Worm (Caenorhabditis elegans) whole organism, midembryonic: ENCODE results near the gene T23F2.4.

Experiments used
- T22C8.4 ChIP-seq: fragments of 200-800 bp; sonication (Bioruptor generic); IDR thresholded peaks from 2 replicates; pipeline ENCODE4 v1.3.6; 2022; ENCODE audit warnings: missing genetic modification characterization, missing compliant biosample characterization
- cog-1 ChIP-seq: sonication (generic microtip); optimal IDR thresholded peaks from 2 replicates; lab custom pipeline; 2016; ENCODE audit warnings: missing genetic modification characterization, missing compliant biosample characterization
- flt-1 ChIP-seq: fragments of 200-800 bp; sonication (Bioruptor generic); IDR thresholded peaks from 2 replicates; pipeline ENCODE4 v1.3.6; 2022; ENCODE audit warnings: missing genetic modification characterization, missing compliant biosample characterization
- klf-2 ChIP-seq: fragments of 200-800 bp; sonication (Bioruptor generic); conservative IDR thresholded peaks from 2 replicates; pipeline ENCODE4 v1.3.6; 2022; ENCODE audit warnings: missing genetic modification reagents, missing genetic modification characterization, missing compliant biosample characterization
- med-1 ChIP-seq: sonication (generic microtip); optimal IDR thresholded peaks from 2 replicates; lab custom pipeline; 2017; ENCODE audit warnings: missing genetic modification characterization, mild to moderate bottlenecking, missing compliant biosample characterization, antibody characterized with exemption, missing genetic modification reagents; ENCODE audit not compliant: insufficient read depth
- ref-1 ChIP-seq: fragments of 200-800 bp; sonication (Bioruptor generic); conservative IDR thresholded peaks from 2 replicates; pipeline ENCODE4 v1.3.6; 2022; ENCODE audit warnings: missing genetic modification reagents, missing genetic modification characterization, missing compliant biosample characterization
- tab-1 ChIP-seq: fragments of 200-800 bp; sonication (Bioruptor generic); IDR thresholded peaks from 2 replicates; pipeline ENCODE4 v1.3.6; 2022; ENCODE audit warnings: missing genetic modification characterization, missing compliant biosample characterization
- ztf-23 ChIP-seq: fragments of 200-800 bp; sonication (Bioruptor generic); IDR thresholded peaks from 2 replicates; pipeline ENCODE4 v1.3.6; 2022; ENCODE audit warnings: missing genetic modification reagents, missing genetic modification characterization, missing compliant biosample characterization
- ztf-29 ChIP-seq: fragments of 200-800 bp; sonication (Bioruptor generic); IDR thresholded peaks from 2 replicates; pipeline ENCODE4 v1.3.6; 2022; ENCODE audit warnings: missing genetic modification reagents, missing genetic modification characterization, missing compliant biosample characterization

Gene T23F2.4

DNA sequence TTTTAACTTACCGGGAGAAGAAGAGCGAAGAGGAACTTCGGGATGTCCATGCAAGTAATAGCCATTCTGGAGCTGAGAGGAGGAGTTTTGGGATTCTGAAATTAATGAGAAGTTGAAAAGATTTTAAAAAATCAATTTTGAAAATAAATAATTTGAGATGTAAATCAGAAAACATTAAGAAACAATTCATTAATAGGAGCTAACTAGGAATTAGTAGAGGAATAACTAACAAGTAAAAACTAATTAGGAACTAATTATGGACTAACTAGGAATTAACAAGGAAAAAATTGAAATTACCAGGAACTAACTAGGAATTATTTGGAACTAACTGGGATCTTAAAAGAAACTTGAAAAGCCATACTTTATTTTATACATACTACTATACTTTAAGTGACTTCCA lies at the start of gene T23F2.4:
TSS of gene T23F2.4 (minus strand) at position 101 of the 400 bp plus-strand sequence.
- no peak for TF ChIP-seq klf-2 (GFP tag; lab: Robert Waterston, UW)
- TF ChIP-seq med-1 (GFP tag; lab: Kevin White, UChicago), result no peak
- no peak for TF ChIP-seq ztf-23 (GFP tag; lab: Robert Waterston, UW)
- no peak for TF ChIP-seq ztf-29 (GFP tag; lab: Robert Waterston, UW)
- TF ChIP-seq T22C8.4 (GFP tag; lab: Robert Waterston, UW), result no peak
- no peak for TF ChIP-seq cog-1 (tag; lab: Kevin White, UChicago)
- TF ChIP-seq flt-1 (GFP tag; lab: Robert Waterston, UW), result no peak
- TF ChIP-seq tab-1, result no peak
- no peak for TF ChIP-seq ref-1 (GFP tag; lab: Robert Waterston, UW)

DNA sequence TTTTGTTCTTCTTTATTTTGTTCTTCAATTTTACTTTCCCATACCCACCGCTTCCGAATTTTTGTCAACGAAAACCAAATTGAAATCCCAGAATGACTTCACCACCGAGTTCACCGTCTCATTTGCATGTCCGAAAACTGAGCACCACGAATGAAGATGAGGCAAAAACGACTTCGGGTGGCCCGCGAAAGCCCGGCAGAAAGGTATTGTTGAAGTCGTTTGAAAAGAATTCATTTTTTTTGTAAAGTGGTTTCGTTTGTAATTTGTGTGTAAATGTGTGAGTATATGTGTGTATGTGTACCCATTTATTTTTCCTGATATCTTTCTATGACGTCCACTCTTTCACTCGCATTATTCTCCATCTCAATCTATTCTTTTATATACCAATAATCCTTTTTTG lies 43.1 kb upstream of the T23F2.4 start, which contains the start of gene C38C5.1:
TSS of gene C38C5.1 (plus strand) at position 90 of the 400 bp plus-strand sequence.
- TF ChIP-seq ztf-29 (GFP tag; lab: Robert Waterston, UW) (no peak), med-1 (GFP tag; lab: Kevin White, UChicago) (no peak), flt-1 (GFP tag; lab: Robert Waterston, UW) (no peak), klf-2 (GFP tag; lab: Robert Waterston, UW) (no peak), cog-1 (tag; lab: Kevin White, UChicago) (no peak), ztf-23 (GFP tag; lab: Robert Waterston, UW) (no peak), tab-1 (no peak), T22C8.4 (GFP tag; lab: Robert Waterston, UW) (no peak), ref-1 (GFP tag; lab: Robert Waterston, UW) (no peak)

DNA sequence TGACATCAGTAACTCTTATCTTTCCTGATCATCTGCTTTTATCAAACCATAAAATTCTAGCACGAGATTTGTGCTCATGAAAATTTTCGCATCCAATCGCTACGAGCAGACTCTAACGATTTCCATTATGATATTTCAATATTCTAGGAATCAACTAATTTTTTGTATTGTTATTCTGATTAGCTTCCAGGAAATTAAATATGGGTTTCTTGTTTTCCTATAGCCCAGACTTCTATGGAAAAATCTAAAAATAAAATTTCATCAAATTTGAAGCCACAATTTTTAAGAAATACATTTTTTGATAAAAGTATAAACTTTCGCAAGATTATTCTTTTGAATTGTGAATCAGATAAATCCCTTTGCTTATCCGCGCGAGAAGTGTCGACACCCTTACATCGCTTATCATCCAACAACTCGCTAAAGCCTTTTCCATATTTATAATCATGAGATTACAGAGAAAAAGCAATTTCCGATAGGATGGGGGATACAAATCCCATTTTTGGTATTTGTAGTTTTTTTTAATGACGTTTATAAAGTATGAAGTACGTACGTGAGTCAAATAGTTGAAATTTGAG lies 40.3 kb upstream of the T23F2.4 start:
- TF ChIP-seq flt-1 (GFP tag; lab: Robert Waterston, UW) (no peak), T22C8.4 (GFP tag; lab: Robert Waterston, UW) (no peak), ztf-29 (GFP tag; lab: Robert Waterston, UW) (no peak), klf-2 (GFP tag; lab: Robert Waterston, UW) (no peak), ztf-23 (GFP tag; lab: Robert Waterston, UW) (no peak)

DNA sequence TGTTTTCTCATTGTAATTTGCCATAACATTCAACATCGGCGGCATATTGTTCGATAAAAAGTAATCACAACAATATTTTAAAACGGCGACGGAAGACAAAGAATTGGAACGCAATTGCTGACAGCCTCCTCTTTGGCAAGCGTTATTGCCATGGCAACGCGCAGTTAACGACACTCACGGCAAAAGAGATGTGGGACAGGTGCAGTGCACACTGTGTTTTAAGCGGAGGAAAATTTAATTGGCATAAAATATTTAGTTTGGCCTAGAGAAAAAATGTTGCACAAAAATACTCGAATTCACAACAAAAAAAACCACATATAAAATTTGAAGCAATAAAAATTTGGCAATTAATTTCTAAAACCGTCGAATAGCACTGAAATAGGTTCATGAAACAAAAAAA lies 37.8 kb upstream of the T23F2.4 start, which contains the start of gene ifta-1:
TSS of gene ifta-1 (minus strand) at position 101 of the 400 bp plus-strand sequence.
- TF ChIP-seq tab-1 (no peak), ref-1 (GFP tag; lab: Robert Waterston, UW) (no peak), cog-1 (tag; lab: Kevin White, UChicago) (no peak), flt-1 (GFP tag; lab: Robert Waterston, UW) (no peak), T22C8.4 (GFP tag; lab: Robert Waterston, UW) (no peak), ztf-29 (GFP tag; lab: Robert Waterston, UW) (no peak), ztf-23 (GFP tag; lab: Robert Waterston, UW) (no peak), klf-2 (GFP tag; lab: Robert Waterston, UW) (no peak), med-1 (GFP tag; lab: Kevin White, UChicago) (no peak)

DNA sequence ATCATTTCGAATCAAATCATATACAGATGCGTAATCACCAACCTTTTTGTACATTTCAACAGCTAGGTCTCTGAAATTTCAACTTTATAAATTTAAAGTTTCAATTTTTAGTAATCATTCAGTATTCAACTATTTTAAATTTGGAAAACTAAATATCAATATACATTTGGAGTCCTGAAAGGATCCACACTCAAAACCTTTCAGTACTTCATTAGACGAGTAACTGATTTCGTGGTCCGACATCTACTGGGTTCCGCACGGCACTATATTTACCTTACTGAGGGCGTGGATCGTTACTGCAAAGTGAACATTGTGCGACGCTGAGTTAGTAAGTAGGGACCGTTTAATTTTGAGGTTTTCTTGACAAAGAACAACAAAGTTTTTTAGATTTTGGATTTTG lies 32.9 kb upstream of the T23F2.4 start:
- TF ChIP-seq med-1 (GFP tag; lab: Kevin White, UChicago) (no peak), cog-1 (tag; lab: Kevin White, UChicago) (no peak), ztf-29 (GFP tag; lab: Robert Waterston, UW) (no peak), T22C8.4 (GFP tag; lab: Robert Waterston, UW) (no peak), flt-1 (GFP tag; lab: Robert Waterston, UW) (no peak), ref-1 (GFP tag; lab: Robert Waterston, UW) (no peak), klf-2 (GFP tag; lab: Robert Waterston, UW) (no peak), tab-1 (no peak), ztf-23 (GFP tag; lab: Robert Waterston, UW) (no peak)

DNA sequence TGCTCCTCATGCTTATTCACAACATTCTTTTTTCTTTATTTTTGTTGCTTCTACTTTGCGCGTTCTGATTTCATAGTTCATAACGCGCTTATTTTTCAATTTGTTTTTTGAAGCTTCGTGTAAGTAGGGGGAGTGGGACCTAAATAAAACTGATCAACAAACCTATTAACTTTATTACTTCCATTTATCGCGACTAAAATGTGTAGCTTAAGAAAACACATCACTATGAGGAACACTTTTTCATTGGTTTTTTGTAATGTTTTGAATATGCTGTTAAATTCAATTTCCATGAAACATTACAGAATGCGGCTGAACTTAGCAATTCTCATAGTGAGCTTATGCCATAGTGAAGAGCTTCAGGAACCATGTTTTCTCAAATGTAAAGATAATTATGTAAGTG lies 28.8 kb upstream of the T23F2.4 start, which contains the start of gene C54G7.1:
TSS of gene C54G7.1 (plus strand) at position 301 of the 400 bp plus-strand sequence.
- TF ChIP-seq ztf-23 (GFP tag; lab: Robert Waterston, UW) (no peak), med-1 (GFP tag; lab: Kevin White, UChicago) (no peak), flt-1 (GFP tag; lab: Robert Waterston, UW) (no peak), ztf-29 (GFP tag; lab: Robert Waterston, UW) (no peak), T22C8.4 (GFP tag; lab: Robert Waterston, UW) (no peak), cog-1 (tag; lab: Kevin White, UChicago) (no peak), tab-1 (no peak), klf-2 (GFP tag; lab: Robert Waterston, UW) (no peak), ref-1 (GFP tag; lab: Robert Waterston, UW) (no peak)

DNA sequence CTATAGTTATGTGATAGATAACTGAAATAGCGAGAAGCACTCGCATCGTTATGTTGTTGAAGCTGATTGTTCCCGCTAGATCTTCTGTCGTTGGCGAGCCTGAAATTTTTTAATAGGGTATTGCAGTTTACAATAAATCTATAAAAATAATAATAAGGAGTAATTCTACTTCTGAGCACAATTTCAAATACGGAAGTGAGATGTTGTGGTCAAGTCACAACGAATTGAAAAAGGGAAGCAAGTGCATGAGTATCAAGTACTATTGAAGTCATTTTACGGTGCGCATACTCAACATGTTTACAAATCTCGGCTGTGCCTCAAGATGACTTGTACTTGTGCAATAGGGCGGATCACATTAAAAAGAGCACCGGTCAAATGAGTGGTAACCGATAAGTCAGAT lies 23.5 kb upstream of the T23F2.4 start, which contains the start of gene lgx-1:
TSS of gene lgx-1 (minus strand) at position 101 of the 400 bp plus-strand sequence.
- no peak for TF ChIP-seq tab-1

DNA sequence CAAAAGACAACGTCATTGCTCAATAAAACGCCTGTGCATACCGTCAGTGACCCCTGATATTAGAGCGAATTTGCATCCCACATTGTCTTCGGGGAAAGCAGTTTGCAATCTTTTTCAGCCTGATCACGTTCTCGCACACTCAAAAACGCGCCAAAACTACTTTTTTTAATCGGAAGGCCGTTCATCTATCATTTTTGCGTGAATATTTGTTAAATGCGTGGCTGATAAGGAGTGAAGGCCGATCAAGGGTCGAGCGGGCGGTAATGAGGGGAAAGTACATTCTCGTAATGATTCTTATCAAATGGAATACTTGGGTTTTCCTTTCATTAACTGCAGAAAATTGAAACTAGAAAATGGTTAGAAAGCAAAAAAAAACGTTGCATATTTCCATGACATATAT lies 9.4 kb upstream of the T23F2.4 start:
- TF ChIP-seq T22C8.4 (GFP tag; lab: Robert Waterston, UW) (no peak), flt-1 (GFP tag; lab: Robert Waterston, UW) (no peak), ref-1 (GFP tag; lab: Robert Waterston, UW) (no peak), ztf-23 (GFP tag; lab: Robert Waterston, UW) (no peak), tab-1 (no peak), ztf-29 (GFP tag; lab: Robert Waterston, UW) (no peak), klf-2 (GFP tag; lab: Robert Waterston, UW) (no peak), med-1 (GFP tag; lab: Kevin White, UChicago) (no peak), cog-1 (tag; lab: Kevin White, UChicago) (no peak)
